Worm (Caenorhabditis elegans) whole organism, L1 larva: ENCODE data around the gene mul-1.

Source experiments
- C34B4.2 ChIP-seq: sonication (generic microtip); optimal IDR thresholded peaks from 2 replicates; lab custom pipeline; 2017; ENCODE audit warnings: mild to moderate bottlenecking, missing genetic modification characterization, missing compliant biosample characterization
- ama-1 ChIP-seq: fragments of 150-350 bp; optimal IDR thresholded peaks from 2 replicates; lab custom pipeline; 2014
- nhr-85 ChIP-seq: sonication (generic microtip); peaks from one replicate; lab custom pipeline; 2016; ENCODE audit warnings: missing genetic modification characterization, inconsistent platforms, missing compliant biosample characterization
- nhr-90 ChIP-seq: sonication (generic microtip); optimal IDR thresholded peaks from 2 replicates; lab custom pipeline; 2016; ENCODE audit warnings: mild to moderate bottlenecking, missing genetic modification characterization, missing compliant biosample characterization; ENCODE audit not compliant: poor library complexity
- unc-86 ChIP-seq: sonication (generic microtip); optimal IDR thresholded peaks from 2 replicates; lab custom pipeline; 2016; ENCODE audit warnings: missing genetic modification characterization, missing compliant biosample characterization

ce11 chrIV:4079514-4079913, 43.5 kb downstream of the mul-1 start, which contains the start of gene C35B1.4:
- TF ChIP-seq ama-1 (lab: Kevin White, UChicago) (no peak), C34B4.2 (tag; lab: Kevin White, UChicago) (no peak), unc-86 (tag; lab: Kevin White, UChicago) (no peak), nhr-90 (tag; lab: Kevin White, UChicago) (no peak), nhr-85 (tag; lab: Kevin White, UChicago) (no peak)
